Worm (Caenorhabditis elegans) whole organism, young adult: ENCODE measurements around the gene H01G02.3.

Experiments used
- B0019.2 ChIP-seq: fragments of 200-800 bp; sonication (Bioruptor generic); conservative IDR thresholded peaks from 2 replicates; pipeline ENCODE4 v1.3.6; 2022; ENCODE audit warnings: missing genetic modification reagents, missing genetic modification characterization, missing compliant biosample characterization
- F10E7.11 ChIP-seq: sonication (generic microtip); optimal IDR thresholded peaks from 2 replicates; lab custom pipeline; 2017; ENCODE audit warnings: mild to moderate bottlenecking, missing genetic modification characterization, moderate library complexity, missing compliant biosample characterization
- F49E8.2 ChIP-seq: sonication (generic microtip); optimal IDR thresholded peaks from 3 replicates; lab custom pipeline; 2017; ENCODE audit warnings: missing genetic modification characterization, mild to moderate bottlenecking, missing compliant biosample characterization, antibody characterized with exemption, moderate library complexity; ENCODE audit not compliant: insufficient read depth
- K12H6.12 ChIP-seq: fragments of 200-800 bp; sonication (Bioruptor generic); optimal IDR thresholded peaks from 2 replicates; lab custom pipeline; 2018; ENCODE audit warnings: mild to moderate bottlenecking, missing genetic modification characterization, missing compliant biosample characterization
- T07F8.4 ChIP-seq: sonication (generic microtip); optimal IDR thresholded peaks from 2 replicates; lab custom pipeline; 2016; ENCODE audit warnings: mild to moderate bottlenecking, missing genetic modification characterization, moderate library complexity, missing compliant biosample characterization
- T26A5.8 ChIP-seq: sonication (generic microtip); optimal IDR thresholded peaks from 2 replicates; lab custom pipeline; 2016; ENCODE audit warnings: missing genetic modification characterization, missing compliant biosample characterization
- Y95B8A.8 ChIP-seq: fragments of 200-800 bp; sonication (Bioruptor generic); IDR thresholded peaks from 2 replicates; pipeline ENCODE4 v1.3.6; 2022; ENCODE audit warnings: missing genetic modification reagents, missing genetic modification characterization, missing compliant biosample characterization
- atf-7 ChIP-seq: sonication (generic microtip); optimal IDR thresholded peaks from 2 replicates; lab custom pipeline; 2017; ENCODE audit warnings: mild to moderate bottlenecking, missing genetic modification characterization, missing compliant biosample characterization
- athp-1 ChIP-seq: sonication (generic microtip); optimal IDR thresholded peaks from 2 replicates; lab custom pipeline; 2017; ENCODE audit warnings: mild to moderate bottlenecking, missing genetic modification characterization, missing compliant biosample characterization
- attf-3 ChIP-seq: fragments of 200-800 bp; sonication (Bioruptor generic); conservative IDR thresholded peaks from 2 replicates; pipeline ENCODE4 v1.3.6; 2022; ENCODE audit warnings: missing genetic modification reagents, missing genetic modification characterization, missing compliant biosample characterization
- attf-5 ChIP-seq: fragments of 200-800 bp; sonication (Bioruptor generic); optimal IDR thresholded peaks from 2 replicates; lab custom pipeline; 2018; ENCODE audit warnings: mild to moderate bottlenecking, missing genetic modification characterization, missing compliant biosample characterization
- bed-1 ChIP-seq: fragments of 200-800 bp; sonication (Bioruptor generic); IDR thresholded peaks from 2 replicates; pipeline ENCODE4 v1.3.6; 2022; ENCODE audit warnings: missing genetic modification reagents, missing genetic modification characterization, missing compliant biosample characterization
- cebp-1 ChIP-seq, 2 experiments: fragments of 200-800 bp in 1 of 2; sonication (Bioruptor generic) in 1 of 2; sonication (generic microtip) in 1 of 2; IDR thresholded peaks in 1 of 2; optimal IDR thresholded peaks in 1 of 2; 2 replicates each; pipeline versions ENCODE4 v1.3.6 to Lab custom; 2017 to 2022; ENCODE audit warnings: missing compliant biosample characterization in 2 of 2, missing genetic modification characterization in 2 of 2, mild to moderate bottlenecking in 1 of 2, missing genetic modification reagents in 1 of 2, moderate library complexity in 1 of 2
- cebp-2 ChIP-seq: fragments of 200-800 bp; sonication (Bioruptor generic); IDR thresholded peaks from 2 replicates; pipeline ENCODE4 v1.3.6; 2022; ENCODE audit warnings: missing genetic modification characterization, missing compliant biosample characterization
- ceh-100 ChIP-seq: fragments of 200-800 bp; sonication (Bioruptor generic); IDR thresholded peaks from 2 replicates; pipeline ENCODE4 v1.3.6; 2022; ENCODE audit warnings: missing genetic modification reagents, missing genetic modification characterization, missing compliant biosample characterization
- ceh-79 ChIP-seq: sonication (generic microtip); optimal IDR thresholded peaks from 2 replicates; lab custom pipeline; 2017; ENCODE audit warnings: mild to moderate bottlenecking, missing genetic modification characterization, missing compliant biosample characterization
- ceh-91 ChIP-seq: fragments of 200-800 bp; sonication (Bioruptor generic); IDR thresholded peaks from 2 replicates; pipeline ENCODE4 v1.3.6; 2022; ENCODE audit warnings: missing genetic modification reagents, missing genetic modification characterization, missing compliant biosample characterization
- chd-7 ChIP-seq: sonication (generic microtip); optimal IDR thresholded peaks from 2 replicates; lab custom pipeline; 2016; ENCODE audit warnings: mild to moderate bottlenecking, missing genetic modification characterization, moderate library complexity, missing compliant biosample characterization
- dox-1 ChIP-seq: fragments of 200-800 bp; sonication (Bioruptor generic); IDR thresholded peaks from 2 replicates; pipeline ENCODE4 v1.3.6; 2022; ENCODE audit warnings: missing genetic modification reagents, missing genetic modification characterization, missing compliant biosample characterization
- dpl-1 ChIP-seq: fragments of 150-350 bp; optimal IDR thresholded peaks from 2 replicates; lab custom pipeline; 2014; ENCODE audit warnings: missing biosample characterization, missing genetic modification reagents, missing genetic modification characterization
- egl-44 ChIP-seq: fragments of 200-800 bp; sonication (Bioruptor generic); IDR thresholded peaks from 2 replicates; pipeline ENCODE4 v1.3.6; 2022; ENCODE audit warnings: missing genetic modification reagents, missing genetic modification characterization, missing compliant biosample characterization
- hlh-12 ChIP-seq: sonication (generic microtip); optimal IDR thresholded peaks from 2 replicates; lab custom pipeline; 2016; ENCODE audit warnings: missing genetic modification characterization, missing compliant biosample characterization
- hlh-26 ChIP-seq: fragments of 200-800 bp; sonication (Bioruptor generic); conservative IDR thresholded peaks from 2 replicates; pipeline ENCODE4 v1.3.6; 2022; ENCODE audit warnings: missing genetic modification reagents, missing genetic modification characterization, missing compliant biosample characterization
- hmg-1.2 ChIP-seq: fragments of 200-800 bp; sonication (Bioruptor generic); IDR thresholded peaks from 2 replicates; pipeline ENCODE4 v1.3.6; 2022; ENCODE audit warnings: missing genetic modification reagents, missing genetic modification characterization, missing compliant biosample characterization
- hmg-20 ChIP-seq: fragments of 200-800 bp; sonication (Bioruptor generic); IDR thresholded peaks from 2 replicates; pipeline ENCODE4 v1.3.6; 2022; ENCODE audit warnings: missing genetic modification reagents, missing genetic modification characterization, missing compliant biosample characterization
- let-526 ChIP-seq: fragments of 200-800 bp; sonication (Bioruptor generic); IDR thresholded peaks from 2 replicates; pipeline ENCODE4 v1.3.6; 2022; ENCODE audit warnings: missing genetic modification reagents, missing genetic modification characterization, missing compliant biosample characterization
- lin-26 ChIP-seq: fragments of 200-800 bp; sonication (Bioruptor generic); IDR thresholded peaks from 2 replicates; pipeline ENCODE4 v1.3.6; 2022; ENCODE audit warnings: missing genetic modification reagents, missing genetic modification characterization, missing compliant biosample characterization
- lsl-1 ChIP-seq: fragments of 200-800 bp; sonication (Bioruptor generic); optimal IDR thresholded peaks from 2 replicates; lab custom pipeline; 2018; ENCODE audit warnings: mild to moderate bottlenecking, missing genetic modification characterization, moderate library complexity, missing compliant biosample characterization
- madf-10 ChIP-seq: sonication (generic microtip); optimal IDR thresholded peaks from 2 replicates; lab custom pipeline; 2016; ENCODE audit warnings: mild to moderate bottlenecking, missing genetic modification characterization, missing compliant biosample characterization
- madf-3 ChIP-seq: fragments of 200-800 bp; sonication (Bioruptor generic); IDR thresholded peaks from 2 replicates; pipeline ENCODE4 v1.3.6; 2022; ENCODE audit warnings: missing genetic modification reagents, missing genetic modification characterization, missing compliant biosample characterization
- mel-28 ChIP-seq: sonication (generic microtip); optimal IDR thresholded peaks from 2 replicates; lab custom pipeline; 2016; ENCODE audit warnings: borderline replicate concordance, mild to moderate bottlenecking, missing genetic modification characterization, missing compliant biosample characterization
- mes-4 ChIP-seq: sonication (generic microtip); optimal IDR thresholded peaks from 2 replicates; lab custom pipeline; 2016; ENCODE audit warnings: missing genotype, missing genetic modification characterization, missing compliant biosample characterization
- mxl-1 ChIP-seq: sonication (generic microtip); optimal IDR thresholded peaks from 2 replicates; lab custom pipeline; 2016; ENCODE audit warnings: missing genetic modification characterization, missing compliant biosample characterization
- nhr-120 ChIP-seq: fragments of 200-800 bp; sonication (Bioruptor generic); IDR thresholded peaks from 2 replicates; pipeline ENCODE4 v1.3.6; 2022; ENCODE audit warnings: missing genetic modification characterization, missing compliant biosample characterization
- nhr-179 ChIP-seq: sonication (generic microtip); optimal IDR thresholded peaks from 2 replicates; lab custom pipeline; 2016; ENCODE audit warnings: mild to moderate bottlenecking, missing genetic modification characterization, missing compliant biosample characterization
- nhr-90 ChIP-seq: sonication (generic microtip); optimal IDR thresholded peaks from 2 replicates; lab custom pipeline; 2016; ENCODE audit warnings: missing genotype, mild to moderate bottlenecking, missing genetic modification characterization, missing compliant biosample characterization
- pbrm-1 ChIP-seq: fragments of 200-800 bp; sonication (Bioruptor generic); IDR thresholded peaks from 2 replicates; pipeline ENCODE4 v1.3.6; 2022; ENCODE audit warnings: missing genetic modification reagents, missing genetic modification characterization, missing compliant biosample characterization
- pha-4 ChIP-seq: fragments of 150-350 bp; sonication (generic microtip); optimal IDR thresholded peaks from 2 replicates; lab custom pipeline; 2014; ENCODE audit warnings: missing biosample characterization, missing genetic modification reagents, missing genetic modification characterization
- rpc-1 ChIP-seq, 2 experiments: fragments of 150-350 bp in 1 of 2; sonication (generic microtip) in 1 of 2; optimal IDR thresholded peaks; 2 replicates each; lab custom pipeline; 2014 to 2018; ENCODE audit warnings: missing biosample characterization in 1 of 2, missing genetic modification characterization in 1 of 2, missing genetic modification reagents in 1 of 2, missing genotype in 1 of 2
- sea-2 ChIP-seq: fragments of 200-800 bp; sonication (Bioruptor generic); IDR thresholded peaks from 2 replicates; pipeline ENCODE4 v1.3.6; 2022; ENCODE audit warnings: missing genetic modification characterization, missing compliant biosample characterization
- snpc-1.1 ChIP-seq: sonication (generic microtip); optimal IDR thresholded peaks from 2 replicates; lab custom pipeline; 2017; ENCODE audit warnings: missing genetic modification characterization, mild to moderate bottlenecking, missing compliant biosample characterization, antibody characterized with exemption, moderate library complexity, missing genotype, missing genetic modification reagents; ENCODE audit not compliant: insufficient read depth
- snpc-3.4 ChIP-seq: sonication (generic microtip); optimal IDR thresholded peaks from 2 replicates; lab custom pipeline; 2017; ENCODE audit warnings: missing genetic modification characterization, mild to moderate bottlenecking, missing compliant biosample characterization, antibody characterized with exemption, moderate library complexity, missing genotype, missing genetic modification reagents
- somi-1 ChIP-seq: fragments of 200-800 bp; sonication (Bioruptor generic); optimal IDR thresholded peaks from 2 replicates; lab custom pipeline; 2018; ENCODE audit warnings: mild to moderate bottlenecking, missing genetic modification characterization, missing compliant biosample characterization
- tbp1 ChIP-seq: fragments of 200-800 bp; sonication (Bioruptor generic); optimal IDR thresholded peaks from 2 replicates; lab custom pipeline; 2018; ENCODE audit warnings: mild to moderate bottlenecking, missing genetic modification characterization, missing compliant biosample characterization
- xnd-1 ChIP-seq: sonication (generic microtip); optimal IDR thresholded peaks from 2 replicates; lab custom pipeline; 2016; ENCODE audit warnings: missing genotype, missing genetic modification reagents, missing genetic modification characterization, missing compliant biosample characterization
- ztf-18 ChIP-seq: sonication (generic microtip); optimal IDR thresholded peaks from 2 replicates; lab custom pipeline; 2016; ENCODE audit warnings: missing genotype, mild to moderate bottlenecking, missing genetic modification characterization, missing compliant biosample characterization
- ztf-25 ChIP-seq: fragments of 200-800 bp; sonication (Bioruptor generic); IDR thresholded peaks from 2 replicates; pipeline ENCODE4 v1.3.6; 2022; ENCODE audit warnings: missing genetic modification reagents, missing genetic modification characterization, missing compliant biosample characterization
- ztf-26 ChIP-seq: sonication (generic microtip); optimal IDR thresholded peaks from 2 replicates; lab custom pipeline; 2017; ENCODE audit warnings: missing genetic modification characterization, missing compliant biosample characterization
- ztf-3 ChIP-seq: fragments of 200-800 bp; sonication (Bioruptor generic); optimal IDR thresholded peaks from 2 replicates; lab custom pipeline; 2018; ENCODE audit warnings: mild to moderate bottlenecking, missing genetic modification characterization, missing compliant biosample characterization

Gene H01G02.3

ce11 chrIV:11809708-11810114, 17.3 kb upstream of the H01G02.3 start (continued):
- no peak for TF ChIP-seq F49E8.2
- no peak for TF ChIP-seq athp-1
- TF ChIP-seq lsl-1 = no peak
- no peak for TF ChIP-seq pha-4 (tag; lab: Kevin White, UChicago)
- no peak for TF ChIP-seq T07F8.4 (tag; lab: Kevin White, UChicago)
- TF ChIP-seq dox-1 (GFP tag; lab: Robert Waterston, UW) = no peak
- no peak for TF ChIP-seq snpc-1.1
- TF ChIP-seq attf-5 (GFP tag; lab: Kevin White, UChicago) = peak; percentile 86
- no peak for TF ChIP-seq T26A5.8 (tag; lab: Kevin White, UChicago)
- TF ChIP-seq egl-44 (GFP tag; lab: Robert Waterston, UW) = 0 out of 2 replicates have a peak, but pooled peaks have one; percentile 27
- TF ChIP-seq mxl-1 (tag; lab: Kevin White, UChicago) = no peak
- peak; percentile 69; the same call in 1 of the 2 replicates for TF ChIP-seq lin-26 (GFP tag; lab: Robert Waterston, UW)
- no peak for TF ChIP-seq hmg-20
- TF ChIP-seq let-526 (GFP tag; lab: Robert Waterston, UW) = no peak
- peak; percentile 75 for TF ChIP-seq somi-1
- TF ChIP-seq atf-7 (tag; lab: Kevin White, UChicago) = peak; percentile 20
- no peak for TF ChIP-seq bed-1
- TF ChIP-seq K12H6.12 (tag; lab: Kevin White, UChicago) = peak; percentile 69
- no peak for TF ChIP-seq Y95B8A.8 (GFP tag; lab: Robert Waterston, UW)
- TF ChIP-seq ztf-26 (tag; lab: Kevin White, UChicago) = peak; percentile 49
- TF ChIP-seq ztf-25 (GFP tag; lab: Robert Waterston, UW) = no peak
- no peak for TF ChIP-seq madf-3 (GFP tag; lab: Robert Waterston, UW)
- TF ChIP-seq madf-10 (tag; lab: Kevin White, UChicago) = peak; percentile 40
- TF ChIP-seq ceh-91 (GFP tag; lab: Robert Waterston, UW) = no peak
- TF ChIP-seq ztf-3 = no peak
- TF ChIP-seq nhr-90 (tag; lab: Kevin White, UChicago) = no peak
- TF ChIP-seq hlh-26 (GFP tag; lab: Robert Waterston, UW) = no peak
- TF ChIP-seq F10E7.11 (tag; lab: Kevin White, UChicago) = no peak
- TF ChIP-seq tbp1 (GFP tag; lab: Kevin White, UChicago) = peak; percentile 28
- TF ChIP-seq rpc-1 (optimal IDR thresholded peaks at IDR 0.05; lab: Kevin White, UChicago) = no peak
- TF ChIP-seq rpc-1 (tag; optimal IDR thresholded peaks at IDR 0.05; lab: Kevin White, UChicago) = no peak
- no peak for TF ChIP-seq hlh-12 (tag; lab: Kevin White, UChicago)
- TF ChIP-seq mes-4 (tag; lab: Kevin White, UChicago) = no peak
- 0 out of 2 replicates have a peak, but pooled peaks have one; percentile 16 for TF ChIP-seq pbrm-1
- no peak for TF ChIP-seq nhr-179
- TF ChIP-seq dpl-1 = no peak
- TF ChIP-seq sea-2 (GFP tag; lab: Robert Waterston, UW) = no peak
- TF ChIP-seq hmg-1.2 = peak; percentile 65; the same call in 1 of the 2 replicates
- TF ChIP-seq ceh-79 (tag; lab: Kevin White, UChicago) = no peak
- no peak for TF ChIP-seq attf-3 (GFP tag; lab: Robert Waterston, UW)
- no peak for TF ChIP-seq ceh-100 (GFP tag; lab: Robert Waterston, UW)
- peak; percentile 18 for TF ChIP-seq chd-7 (tag; lab: Kevin White, UChicago)
- no peak for TF ChIP-seq B0019.2
- no peak for TF ChIP-seq cebp-1 (GFP tag; IDR thresholded peaks at IDR 0.05; lab: Robert Waterston, UW)
- peak; percentile 65 for TF ChIP-seq cebp-1 (tag; optimal IDR thresholded peaks at IDR 0.05; lab: Kevin White, UChicago)
- TF ChIP-seq snpc-3.4 (tag; lab: Kevin White, UChicago) = no peak
- TF ChIP-seq mel-28 (tag; lab: Kevin White, UChicago) = no peak
- no peak for TF ChIP-seq cebp-2 (GFP tag; lab: Robert Waterston, UW)
- no peak for TF ChIP-seq xnd-1
- no peak for TF ChIP-seq ztf-18 (tag; lab: Kevin White, UChicago)
- TF ChIP-seq nhr-120 (GFP tag; lab: Robert Waterston, UW) = no peak
